Worm (Caenorhabditis elegans): ENCODE data around the gene srh-118.

DNA sequence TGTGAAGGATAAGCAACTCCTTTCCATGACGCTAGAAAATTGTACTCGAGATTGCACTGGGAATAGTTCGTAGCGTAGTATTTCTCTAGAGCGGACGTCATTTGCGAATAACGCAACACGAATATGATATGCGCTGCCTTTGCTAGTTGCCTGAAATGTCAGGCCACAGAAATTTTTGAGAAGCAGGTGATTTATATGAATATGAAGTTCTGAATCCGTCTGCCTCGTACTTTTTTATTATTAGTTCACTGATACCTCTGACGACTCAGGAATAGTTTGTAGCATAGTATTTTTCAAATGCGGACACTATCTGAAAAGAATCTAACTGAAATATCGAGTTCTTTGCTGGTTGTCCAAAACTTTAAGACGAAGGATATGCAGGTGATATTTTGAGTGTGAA lies at the start of gene srh-118:
- TF ChIP-seq lin-13 (GFP tag; optimal IDR thresholded peaks at IDR 0.05): no peak
- TF ChIP-seq lin-39 (tag; optimal IDR thresholded peaks at IDR 0.05): no peak
- TF ChIP-seq sptf-1 (tag; optimal IDR thresholded peaks at IDR 0.05): no peak
- no peak for TF ChIP-seq ets-5 (GFP tag; IDR thresholded peaks at IDR 0.05)
- TF ChIP-seq hlh-17 (GFP tag; optimal IDR thresholded peaks at IDR 0.05; ENCODE audit: borderline replicate concordance): no peak
- TF ChIP-seq nhr-28 (tag; optimal IDR thresholded peaks at IDR 0.05): no peak
